Fruit fly (Drosophila melanogaster) S2 (cell line): ENCODE results near the gene CG12112.
A peak's percentile ranks its signal among the peaks of the same experiment; 100 is the strongest.

Experiments used
- CG8478 ChIP-seq: fragments of >200 bp; optimal IDR thresholded peaks from 2 replicates; lab custom pipeline; 2018
- CTCF ChIP-seq, 2 experiments: fragments of >200 bp; optimal IDR thresholded peaks; 2 replicates each; lab custom pipeline; 2018

Gene CG12112

dm6 chrX:8573744-8574484 lies 13.9 kb upstream of the CG12112 start, which contains the start of gene CG12065:
Gene CG12065, plus strand, starts transcription at chrX:8574306.
- TF ChIP-seq CG8478: no peak
- peak in 1 of 2 experiments; percentile 8 for TF ChIP-seq CTCF (optimal IDR thresholded peaks at IDR 0.05; lab: Kevin White, UChicago)

dm6 chrX:8572939-8573594 lies 13.1 kb upstream of the CG12112 start, which contains the start of gene spirit:
Gene spirit, minus strand, starts transcription at chrX:8573593.
- TF ChIP-seq CG8478: no peak
- no peak for TF ChIP-seq CTCF (optimal IDR thresholded peaks at IDR 0.05; lab: Kevin White, UChicago)

- no peak for TF ChIP-seq CG8478
- TF ChIP-seq CTCF (optimal IDR thresholded peaks at IDR 0.05; lab: Kevin White, UChicago): no peak
Measured at dm6 chrX:8571936-8572335, 11.9 kb upstream of the CG12112 start.

- TF ChIP-seq CG8478: no peak
- no peak for TF ChIP-seq CTCF (optimal IDR thresholded peaks at IDR 0.05; lab: Kevin White, UChicago)
Measured at dm6 chrX:8570848-8571247, 10.9 kb upstream of the CG12112 start, which contains the start of gene CG12111. Gene CG12111, minus strand, starts transcription at chrX:8570948.

- TF ChIP-seq CG8478: no peak
- no peak for TF ChIP-seq CTCF (optimal IDR thresholded peaks at IDR 0.05; lab: Kevin White, UChicago)
Measured at dm6 chrX:8569639-8570038, 9.6 kb upstream of the CG12112 start.

dm6 chrX:8569038-8569437 lies 9.0 kb upstream of the CG12112 start:
- TF ChIP-seq CTCF (optimal IDR thresholded peaks at IDR 0.05; lab: Kevin White, UChicago) (no peak), CG8478 (no peak)

- no peak for TF ChIP-seq CTCF (optimal IDR thresholded peaks at IDR 0.05; lab: Kevin White, UChicago)
- TF ChIP-seq CG8478: no peak
Measured at dm6 chrX:8561404-8562397, 1.7 kb upstream of the CG12112 start.

- TF ChIP-seq CTCF (optimal IDR thresholded peaks at IDR 0.05; lab: Kevin White, UChicago) (no peak), CG8478 (no peak)
Measured at dm6 chrX:8558762-8559172, 1.2 kb downstream of the CG12112 start, which contains the start of gene IntS4. Gene IntS4, minus strand, starts transcription at chrX:8558781.

dm6 chrX:8554303-8554702 lies 5.7 kb downstream of the CG12112 start:
- TF ChIP-seq CG8478 (no peak), CTCF (optimal IDR thresholded peaks at IDR 0.05; lab: Kevin White, UChicago) (peak in 1 of 2 experiments; percentile 12)

- no peak for TF ChIP-seq CTCF (optimal IDR thresholded peaks at IDR 0.05; lab: Kevin White, UChicago)
- no peak for TF ChIP-seq CG8478
Measured at dm6 chrX:8542728-8543127, 17.3 kb downstream of the CG12112 start.

dm6 chrX:8541985-8542384 lies 18.0 kb downstream of the CG12112 start:
- TF ChIP-seq CTCF (optimal IDR thresholded peaks at IDR 0.05; lab: Kevin White, UChicago): no peak
- TF ChIP-seq CG8478: no peak

dm6 chrX:8538993-8539392 lies 21.0 kb downstream of the CG12112 start:
- TF ChIP-seq CG8478: no peak
- no peak for TF ChIP-seq CTCF (optimal IDR thresholded peaks at IDR 0.05; lab: Kevin White, UChicago)

dm6 chrX:8538182-8538581 lies 21.8 kb downstream of the CG12112 start:
- TF ChIP-seq CG8478 (no peak), CTCF (optimal IDR thresholded peaks at IDR 0.05; lab: Kevin White, UChicago) (no peak)

dm6 chrX:8536649-8537048 lies 23.3 kb downstream of the CG12112 start:
- TF ChIP-seq CTCF (optimal IDR thresholded peaks at IDR 0.05; lab: Kevin White, UChicago): no peak
- no peak for TF ChIP-seq CG8478

- TF ChIP-seq CTCF (optimal IDR thresholded peaks at IDR 0.05; lab: Kevin White, UChicago) (no peak), CG8478 (no peak)
Measured at dm6 chrX:8534734-8535133, 25.3 kb downstream of the CG12112 start.
